1 fruit fly cellular context compared by ENCODE assay signal in genomic region chr3R:24917814-24918636, dm6.
TF ChIP-seq lines count a peak whose summit lies in the region.

PIG-S (minus strand) TSS chr3R:24917864.
sud1 (minus strand) TSS chr3R:24917864.
CG11168 (plus strand) TSS chr3R:24918106.

TF ChIP-seq in whole organism, embryonic, 481 proteins besides CTCF, POLR2A, EP300 and RAD21 (continued from another document and continues in another):
- TF ChIP-seq ro (GFP tag; IDR thresholded peaks at IDR 0.05; lab: Robert Waterston, UW) = peak; percentile 31; the same call in 1 of the 2 replicates
- TF ChIP-seq Nf-YA (GFP tag; IDR thresholded peaks at IDR 0.05; lab: Robert Waterston, UW) = no peak
- TF ChIP-seq CG16863 (GFP tag; optimal IDR thresholded peaks at IDR 0.05; lab: Kevin White, UChicago) = no peak
- TF ChIP-seq CG8924 (tag; optimal IDR thresholded peaks at IDR 0.05; lab: Kevin White, UChicago) = peak; percentile 67
- TF ChIP-seq CG4730 (GFP tag; IDR thresholded peaks at IDR 0.05; lab: Robert Waterston, UW) = peak; percentile 27; the same call in 1 of the 2 replicates
- no peak for TF ChIP-seq pum (GFP tag; optimal IDR thresholded peaks at IDR 0.05; lab: Kevin White, UChicago)
- peak; percentile 17 for TF ChIP-seq salm (tag; optimal IDR thresholded peaks at IDR 0.05; lab: Kevin White, UChicago)
- TF ChIP-seq CG17912 (GFP tag; optimal IDR thresholded peaks at IDR 0.05; lab: Kevin White, UChicago) = no peak
- peak; percentile 41; the same call in 1 of the 2 replicates for TF ChIP-seq al (GFP tag; IDR thresholded peaks at IDR 0.05; lab: Robert Waterston, UW)
- TF ChIP-seq Fer3 (tag; optimal IDR thresholded peaks at IDR 0.05; lab: Kevin White, UChicago) = no peak
- peak; percentile 81 for TF ChIP-seq nerfin-2 (GFP tag; IDR thresholded peaks at IDR 0.05; lab: Robert Waterston, UW; ENCODE audit: partially characterized antibody)
- no peak for TF ChIP-seq dan (GFP tag; IDR thresholded peaks at IDR 0.05; lab: Robert Waterston, UW)
- TF ChIP-seq dmrt11E (tag; optimal IDR thresholded peaks at IDR 0.05; lab: Kevin White, UChicago) = peak; percentile 69
- no peak for TF ChIP-seq CG4328 (GFP tag; optimal IDR thresholded peaks at IDR 0.05; lab: Kevin White, UChicago)
- TF ChIP-seq dpn (GFP tag; optimal IDR thresholded peaks at IDR 0.05; lab: Kevin White, UChicago) = peak in 1 of 2 experiments; percentile 62
- no peak for TF ChIP-seq run (tag; optimal IDR thresholded peaks at IDR 0.05; lab: Kevin White, UChicago)
- no peak for TF ChIP-seq CG1832 (GFP tag; optimal IDR thresholded peaks at IDR 0.05; lab: Kevin White, UChicago)
- no peak for TF ChIP-seq jumu (GFP tag; optimal IDR thresholded peaks at IDR 0.05; lab: Kevin White, UChicago)
- TF ChIP-seq CG1647 (GFP tag; optimal IDR thresholded peaks at IDR 0.05; lab: Kevin White, UChicago) = no peak
- no peak for TF ChIP-seq CG3065 (GFP tag; optimal IDR thresholded peaks at IDR 0.05; lab: Kevin White, UChicago)
- TF ChIP-seq lmd (GFP tag; IDR thresholded peaks at IDR 0.05; lab: Robert Waterston, UW) = peak; percentile 80
- no peak for TF ChIP-seq vfl (GFP tag; optimal IDR thresholded peaks at IDR 0.05; lab: Kevin White, UChicago)
- TF ChIP-seq CG12659 (GFP tag; optimal IDR thresholded peaks at IDR 0.05; lab: Kevin White, UChicago) = peak; percentile 65
- no peak for TF ChIP-seq CG17612 (GFP tag; IDR thresholded peaks at IDR 0.05; lab: Robert Waterston, UW)
- no peak for TF ChIP-seq CG7987 (GFP tag; optimal IDR thresholded peaks at IDR 0.05; lab: Kevin White, UChicago)
- TF ChIP-seq CG11398 (GFP tag; optimal IDR thresholded peaks at IDR 0.05; lab: Kevin White, UChicago) = no peak
- no peak for TF ChIP-seq onecut (GFP tag; IDR thresholded peaks at IDR 0.05; lab: Robert Waterston, UW)
- peak; percentile 68 for TF ChIP-seq Aef1 (GFP tag; IDR thresholded peaks at IDR 0.05; lab: Robert Waterston, UW)
- peak; percentile 92 for TF ChIP-seq hb (GFP tag; IDR thresholded peaks at IDR 0.05; lab: Robert Waterston, UW; ENCODE audit: partially characterized antibody)
- TF ChIP-seq CG32767 (GFP tag; IDR thresholded peaks at IDR 0.05; lab: Robert Waterston, UW) = 0 out of 2 replicates have a peak, but pooled peaks have one; percentile 28
- TF ChIP-seq Med (GFP tag; lab: Kevin White, UChicago) = peak; percentile 81
- peak; percentile 71; the same call in 1 of the 2 replicates for TF ChIP-seq tna (GFP tag; IDR thresholded peaks at IDR 0.05; lab: Robert Waterston, UW; ENCODE audit: partially characterized antibody)
- TF ChIP-seq crp (GFP tag; optimal IDR thresholded peaks at IDR 0.05; lab: Kevin White, UChicago) = peak; percentile 26 to 76
- no peak for TF ChIP-seq CG13296 (GFP tag; optimal IDR thresholded peaks at IDR 0.05; lab: Kevin White, UChicago)
- TF ChIP-seq Camta (GFP tag; optimal IDR thresholded peaks at IDR 0.05; lab: Kevin White, UChicago) = no peak
- peak; percentile 79 for TF ChIP-seq sqz (GFP tag; optimal IDR thresholded peaks at IDR 0.05; lab: Kevin White, UChicago)
- peak in 1 of 3 experiments; percentile 67 for TF ChIP-seq lola (GFP tag; optimal IDR thresholded peaks at IDR 0.05; lab: Kevin White, UChicago)
- peak; percentile 13 for TF ChIP-seq Ets65A (GFP tag; lab: Kevin White, UChicago)
- peak; percentile 78 for TF ChIP-seq tgo (GFP tag; IDR thresholded peaks at IDR 0.05; lab: Robert Waterston, UW)
- TF ChIP-seq CG12299 (tag; optimal IDR thresholded peaks at IDR 0.05; lab: Kevin White, UChicago) = no peak
- TF ChIP-seq Usf (GFP tag; optimal IDR thresholded peaks at IDR 0.05; lab: Kevin White, UChicago) = peak; percentile 49
- no peak for TF ChIP-seq Spps (tag; optimal IDR thresholded peaks at IDR 0.05; lab: Kevin White, UChicago)
- no peak for TF ChIP-seq wek (GFP tag; optimal IDR thresholded peaks at IDR 0.05; lab: Kevin White, UChicago)
- peak; percentile 94 for TF ChIP-seq sd (tag; optimal IDR thresholded peaks at IDR 0.05; lab: Kevin White, UChicago)
- TF ChIP-seq CG18599 (GFP tag; optimal IDR thresholded peaks at IDR 0.05; lab: Kevin White, UChicago) = no peak
- no peak for TF ChIP-seq CG6654 (GFP tag; optimal IDR thresholded peaks at IDR 0.05; lab: Kevin White, UChicago)
- no peak for TF ChIP-seq stc (GFP tag; IDR thresholded peaks at IDR 0.05; lab: Robert Waterston, UW)
- peak; percentile 37; the same call in 1 of the 2 replicates for TF ChIP-seq Taf1 (GFP tag; IDR thresholded peaks at IDR 0.05; lab: Robert Waterston, UW)
- TF ChIP-seq CG4282 (GFP tag; optimal IDR thresholded peaks at IDR 0.05; lab: Kevin White, UChicago) = no peak
- TF ChIP-seq mam (GFP tag; optimal IDR thresholded peaks at IDR 0.05; lab: Kevin White, UChicago) = no peak
- TF ChIP-seq CG10654 (GFP tag; optimal IDR thresholded peaks at IDR 0.05; lab: Kevin White, UChicago) = peak; percentile 49
- no peak for TF ChIP-seq pros (GFP tag; optimal IDR thresholded peaks at IDR 0.05; lab: Kevin White, UChicago)
- no peak for TF ChIP-seq eyg (GFP tag; optimal IDR thresholded peaks at IDR 0.05; lab: Kevin White, UChicago)
- TF ChIP-seq CG17186 (GFP tag; optimal IDR thresholded peaks at IDR 0.05; lab: Kevin White, UChicago) = no peak
- no peak for TF ChIP-seq CG15269 (tag; optimal IDR thresholded peaks at IDR 0.05; lab: Kevin White, UChicago)
- TF ChIP-seq Hr78 (GFP tag; optimal IDR thresholded peaks at IDR 0.05; lab: Kevin White, UChicago) = no peak
- TF ChIP-seq CG15479 (GFP tag; optimal IDR thresholded peaks at IDR 0.05; lab: Kevin White, UChicago) = no peak
- no peak for TF ChIP-seq GATAe (GFP tag; conservative IDR thresholded peaks at IDR 0.05; lab: Robert Waterston, UW)
- TF ChIP-seq hbn (GFP tag; IDR thresholded peaks at IDR 0.05; lab: Robert Waterston, UW; ENCODE audit: partially characterized antibody) = peak; percentile 92
- peak; percentile 85 for TF ChIP-seq nmo (GFP tag; optimal IDR thresholded peaks at IDR 0.05; lab: Kevin White, UChicago)
- TF ChIP-seq z (GFP tag; IDR thresholded peaks at IDR 0.05; lab: Robert Waterston, UW) = no peak
- no peak for TF ChIP-seq trh (GFP tag; optimal IDR thresholded peaks at IDR 0.05; lab: Kevin White, UChicago)
- TF ChIP-seq sens (GFP tag; lab: Kevin White, UChicago) = no peak
- TF ChIP-seq CG12744 (GFP tag; optimal IDR thresholded peaks at IDR 0.05; lab: Kevin White, UChicago) = no peak
- TF ChIP-seq NK7.1 (GFP tag; optimal IDR thresholded peaks at IDR 0.05; lab: Kevin White, UChicago) = no peak
- TF ChIP-seq CG17359 (tag; optimal IDR thresholded peaks at IDR 0.05; lab: Kevin White, UChicago) = peak; percentile 42
- no peak for TF ChIP-seq CG15011 (GFP tag; optimal IDR thresholded peaks at IDR 0.05; lab: Kevin White, UChicago)
- TF ChIP-seq CG9437 (GFP tag; optimal IDR thresholded peaks at IDR 0.05; lab: Kevin White, UChicago) = peak; percentile 46
- peak; percentile 65 for TF ChIP-seq Meics (GFP tag; optimal IDR thresholded peaks at IDR 0.05; lab: Kevin White, UChicago)
- TF ChIP-seq CG31224 (GFP tag; IDR thresholded peaks at IDR 0.05; lab: Robert Waterston, UW) = peak; percentile 32; the same call in 1 of the 2 replicates
- TF ChIP-seq Asciz (GFP tag; optimal IDR thresholded peaks at IDR 0.05; lab: Kevin White, UChicago) = no peak
- TF ChIP-seq kni (GFP tag; optimal IDR thresholded peaks at IDR 0.05; lab: Kevin White, UChicago) = no peak
- TF ChIP-seq NfI (GFP tag; optimal IDR thresholded peaks at IDR 0.05; lab: Kevin White, UChicago) = peak; percentile 57
- peak; percentile 20 for TF ChIP-seq CG9797 (GFP tag; optimal IDR thresholded peaks at IDR 0.05; lab: Kevin White, UChicago)
- no peak for TF ChIP-seq pita (GFP tag; optimal IDR thresholded peaks at IDR 0.05; lab: Kevin White, UChicago)
- peak; percentile 48 for TF ChIP-seq CG12155 (GFP tag; optimal IDR thresholded peaks at IDR 0.05; lab: Kevin White, UChicago)
- peak; percentile 90 for TF ChIP-seq Vsx1 (GFP tag; optimal IDR thresholded peaks at IDR 0.05; lab: Kevin White, UChicago)
- peak; percentile 54 for TF ChIP-seq CG16815 (GFP tag; optimal IDR thresholded peaks at IDR 0.05; lab: Kevin White, UChicago)
- no peak for TF ChIP-seq Jarid2 (GFP tag; optimal IDR thresholded peaks at IDR 0.05; lab: Kevin White, UChicago)
- no peak for TF ChIP-seq ash1 (GFP tag; optimal IDR thresholded peaks at IDR 0.05; lab: Kevin White, UChicago)
- TF ChIP-seq grau (tag; optimal IDR thresholded peaks at IDR 0.05; lab: Kevin White, UChicago) = peak; percentile 75
- no peak for TF ChIP-seq Gsc (GFP tag; IDR thresholded peaks at IDR 0.05; lab: Robert Waterston, UW)
- TF ChIP-seq corto (GFP tag; optimal IDR thresholded peaks at IDR 0.05; lab: Kevin White, UChicago) = no peak
- peak; percentile 69 for TF ChIP-seq CG9215 (GFP tag; IDR thresholded peaks at IDR 0.05; lab: Robert Waterston, UW)
- no peak for TF ChIP-seq CG2889 (GFP tag; IDR thresholded peaks at IDR 0.05; lab: Robert Waterston, UW)
- TF ChIP-seq ssp (GFP tag; IDR thresholded peaks at IDR 0.05; lab: Robert Waterston, UW) = peak; percentile 54; the same call in 1 of the 2 replicates
- no peak for TF ChIP-seq CG8359 (GFP tag; optimal IDR thresholded peaks at IDR 0.05; lab: Kevin White, UChicago; ENCODE audit: borderline replicate concordance)
- no peak for TF ChIP-seq scrt (GFP tag; optimal IDR thresholded peaks at IDR 0.05; lab: Kevin White, UChicago)
- TF ChIP-seq slou (GFP tag; optimal IDR thresholded peaks at IDR 0.05; lab: Kevin White, UChicago) = peak; percentile 31
- TF ChIP-seq twi (tag; optimal IDR thresholded peaks at IDR 0.05; lab: Kevin White, UChicago) = peak; percentile 61
- peak; percentile 57 for TF ChIP-seq tin (GFP tag; optimal IDR thresholded peaks at IDR 0.05; lab: Kevin White, UChicago)
- TF ChIP-seq Sry-δ (GFP tag; optimal IDR thresholded peaks at IDR 0.05; lab: Kevin White, UChicago) = peak; percentile 85
- TF ChIP-seq schlank (tag; optimal IDR thresholded peaks at IDR 0.05; lab: Kevin White, UChicago) = no peak
- peak; percentile 20; the same call in 1 of the 2 replicates for TF ChIP-seq ttk (GFP tag; IDR thresholded peaks at IDR 0.05; lab: Robert Waterston, UW)
- TF ChIP-seq CG1602 (GFP tag; optimal IDR thresholded peaks at IDR 0.05; lab: Kevin White, UChicago) = peak; percentile 65
- TF ChIP-seq Hey (tag; optimal IDR thresholded peaks at IDR 0.05; lab: Kevin White, UChicago) = no peak
- peak; percentile 68 for TF ChIP-seq bbx (GFP tag; IDR thresholded peaks at IDR 0.05; lab: Robert Waterston, UW; ENCODE audit: partially characterized antibody)
- no peak for TF ChIP-seq Lim3 (GFP tag; IDR thresholded peaks at IDR 0.05; lab: Robert Waterston, UW)
- no peak for TF ChIP-seq pho (GFP tag; optimal IDR thresholded peaks at IDR 0.05; lab: Kevin White, UChicago)
- no peak for TF ChIP-seq CG11504 (tag; optimal IDR thresholded peaks at IDR 0.05; lab: Kevin White, UChicago)
- peak; percentile 75 for TF ChIP-seq dysf (GFP tag; IDR thresholded peaks at IDR 0.05; lab: Robert Waterston, UW)
- TF ChIP-seq CG17361 (GFP tag; IDR thresholded peaks at IDR 0.05; lab: Robert Waterston, UW) = no peak; the same call in 1 of the 3 replicates
- peak; percentile 20 for TF ChIP-seq CG10543 (GFP tag; optimal IDR thresholded peaks at IDR 0.05; lab: Kevin White, UChicago)
- TF ChIP-seq ap (GFP tag; IDR thresholded peaks at IDR 0.05; lab: Robert Waterston, UW) = 0 out of 2 replicates have a peak, but pooled peaks have one; percentile 10
- TF ChIP-seq CG7556 (GFP tag; optimal IDR thresholded peaks at IDR 0.05; lab: Kevin White, UChicago) = no peak
- no peak for TF ChIP-seq lov (optimal IDR thresholded peaks at IDR 0.05; lab: Kevin White, UChicago)
- TF ChIP-seq lov (GFP tag; IDR thresholded peaks at IDR 0.05; lab: Robert Waterston, UW) = 0 out of 3 replicates have a peak, but pooled peaks have one; percentile 23
- no peak for TF ChIP-seq CG3163 (GFP tag; optimal IDR thresholded peaks at IDR 0.05; lab: Kevin White, UChicago)
- TF ChIP-seq CG12219 (GFP tag; optimal IDR thresholded peaks at IDR 0.05; lab: Kevin White, UChicago) = no peak
- TF ChIP-seq CG32532 (GFP tag; IDR thresholded peaks at IDR 0.05; lab: Robert Waterston, UW) = peak; percentile 58
- TF ChIP-seq Sry-β (GFP tag; optimal IDR thresholded peaks at IDR 0.05; lab: Kevin White, UChicago) = peak; percentile 98
- TF ChIP-seq CG13287 (GFP tag; IDR thresholded peaks at IDR 0.05; lab: Robert Waterston, UW; ENCODE audit: partially characterized antibody) = peak; percentile 97
- no peak for TF ChIP-seq bab2 (GFP tag; optimal IDR thresholded peaks at IDR 0.05; lab: Kevin White, UChicago)
- peak; percentile 38 for TF ChIP-seq CG7928 (GFP tag; optimal IDR thresholded peaks at IDR 0.05; lab: Kevin White, UChicago)
- 0 out of 2 replicates have a peak, but pooled peaks have one; percentile 34 for TF ChIP-seq toy (GFP tag; IDR thresholded peaks at IDR 0.05; lab: Robert Waterston, UW)
- TF ChIP-seq CG2120 (GFP tag; optimal IDR thresholded peaks at IDR 0.05; lab: Kevin White, UChicago) = peak; percentile 48
- no peak for TF ChIP-seq TFAM (GFP tag; optimal IDR thresholded peaks at IDR 0.05; lab: Kevin White, UChicago)
- no peak for TF ChIP-seq ac (GFP tag; optimal IDR thresholded peaks at IDR 0.05; lab: Kevin White, UChicago)
- TF ChIP-seq pfk (GFP tag; optimal IDR thresholded peaks at IDR 0.05; lab: Kevin White, UChicago) = no peak
- TF ChIP-seq abd-A (tag; optimal IDR thresholded peaks at IDR 0.05; lab: Kevin White, UChicago) = no peak
- no peak for TF ChIP-seq Tbp (GFP tag; optimal IDR thresholded peaks at IDR 0.05; lab: Kevin White, UChicago)
- no peak for TF ChIP-seq bowl (GFP tag; IDR thresholded peaks at IDR 0.05; lab: Robert Waterston, UW)
- peak; percentile 10 for TF ChIP-seq Antp (GFP tag; optimal IDR thresholded peaks at IDR 0.05; lab: Kevin White, UChicago)
- TF ChIP-seq repo (GFP tag; optimal IDR thresholded peaks at IDR 0.05; lab: Kevin White, UChicago) = no peak
- TF ChIP-seq Mad (GFP tag; optimal IDR thresholded peaks at IDR 0.05; lab: Kevin White, UChicago) = no peak
- TF ChIP-seq hth (optimal IDR thresholded peaks at IDR 0.05; lab: Kevin White, UChicago) = no peak
- TF ChIP-seq Gug (GFP tag; IDR thresholded peaks at IDR 0.05; lab: Robert Waterston, UW) = peak; percentile 64; the same call in 3 of the 4 replicates
- peak; percentile 61 for TF ChIP-seq CG2116 (GFP tag; optimal IDR thresholded peaks at IDR 0.05; lab: Kevin White, UChicago)
- TF ChIP-seq E2f2 (GFP tag; IDR thresholded peaks at IDR 0.05; lab: Robert Waterston, UW) = peak; percentile 26; the same call in 1 of the 2 replicates
- TF ChIP-seq tio (GFP tag; optimal IDR thresholded peaks at IDR 0.05; lab: Kevin White, UChicago) = no peak
- TF ChIP-seq inv (GFP tag; IDR thresholded peaks at IDR 0.05; lab: Robert Waterston, UW; ENCODE audit: partially characterized antibody) = peak; percentile 97
- TF ChIP-seq Ravus (GFP tag; IDR thresholded peaks at IDR 0.05; lab: Robert Waterston, UW) = no peak
- TF ChIP-seq sr (GFP tag; IDR thresholded peaks at IDR 0.05; lab: Robert Waterston, UW) = no peak
